Worm (Caenorhabditis elegans): ENCODE data around the gene trx-5.
A peak's percentile ranks its signal among the peaks of the same experiment; 100 is the strongest.
"Not testable (repeated sequence)": the region's sequence is repeated elsewhere in the genome, so short reads cannot be mapped to it uniquely, and the experiment has no call there.

Gene trx-5

DNA sequence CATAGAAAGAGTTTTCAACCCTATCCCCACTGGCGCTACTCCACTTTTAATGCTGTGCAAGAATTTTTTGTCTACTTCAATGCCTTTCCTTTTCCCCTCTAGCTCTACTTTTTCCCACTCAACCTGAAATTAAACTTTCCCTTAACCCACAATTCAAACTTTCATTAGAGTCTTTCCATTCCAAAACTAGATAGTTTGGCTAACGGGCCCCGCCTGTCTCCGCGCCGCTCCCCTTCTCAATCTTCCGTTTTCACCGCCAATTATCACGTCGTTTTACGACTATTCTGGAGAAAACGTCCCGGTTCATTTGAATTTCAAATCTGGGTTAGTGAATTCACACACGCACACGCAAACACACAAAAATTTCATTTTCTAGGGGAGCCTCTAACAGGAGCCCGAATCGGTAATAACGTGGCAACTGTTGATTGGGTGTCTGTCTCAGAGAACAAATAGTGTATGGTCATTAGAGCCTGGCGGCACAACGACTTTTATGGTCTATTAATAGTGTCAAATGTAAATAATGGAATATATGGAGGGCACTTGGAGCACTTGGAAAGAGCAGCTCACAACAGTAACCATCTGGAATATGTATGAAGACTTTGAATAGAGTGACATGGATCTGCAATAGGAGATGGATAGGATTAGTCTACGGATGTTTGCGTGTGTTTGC lies 35.7 kb upstream of the trx-5 start:
- no peak for TF ChIP-seq Y79H2A.3 (GFP tag; conservative IDR thresholded peaks at IDR 0.05)
- no peak for TF ChIP-seq unc-62 (GFP tag; optimal IDR thresholded peaks at IDR 0.05)
- no peak for TF ChIP-seq pha-4 (tag; optimal IDR thresholded peaks at IDR 0.05)
- TF ChIP-seq ceh-58 (GFP tag; IDR thresholded peaks at IDR 0.05): no peak
- TF ChIP-seq somi-1 (GFP tag; optimal IDR thresholded peaks at IDR 0.05): no peak
- no peak for TF ChIP-seq rcor-1 (GFP tag; IDR thresholded peaks at IDR 0.05)
- TF ChIP-seq nfya-2 (GFP tag; IDR thresholded peaks at IDR 0.05): no peak
- TF ChIP-seq snpc-1.1 (tag; optimal IDR thresholded peaks at IDR 0.05; ENCODE audit: insufficient read depth): no peak
- TF ChIP-seq egl-44 (GFP tag; IDR thresholded peaks at IDR 0.05): no peak
- TF ChIP-seq die-1 (tag; optimal IDR thresholded peaks at IDR 0.05): no peak
- TF ChIP-seq lin-26 (GFP tag; IDR thresholded peaks at IDR 0.05): no peak
- no peak for TF ChIP-seq Y56A3A.18 (GFP tag; IDR thresholded peaks at IDR 0.05)
- no peak for TF ChIP-seq lsy-27 (tag; optimal IDR thresholded peaks at IDR 0.05; ENCODE audit: borderline replicate concordance, insufficient read depth)
- TF ChIP-seq tbp1 (GFP tag; optimal IDR thresholded peaks at IDR 0.05): no peak
- TF ChIP-seq mel-28 (tag; optimal IDR thresholded peaks at IDR 0.05; ENCODE audit: borderline replicate concordance): no peak

- TF ChIP-seq F23B12.7 (tag; optimal IDR thresholded peaks at IDR 0.05; ENCODE audit: insufficient read depth) (no peak), let-526 (GFP tag; IDR thresholded peaks at IDR 0.05) (no peak), lag-1 (GFP tag; IDR thresholded peaks at IDR 0.05) (no peak), atf-7 (tag; optimal IDR thresholded peaks at IDR 0.05) (no peak), nhr-90 (tag; optimal IDR thresholded peaks at IDR 0.05) (no peak), rec-8 (tag; optimal IDR thresholded peaks at IDR 0.05) (no peak), bed-2 (GFP tag; IDR thresholded peaks at IDR 0.05) (no peak), him-1 (tag; optimal IDR thresholded peaks at IDR 0.05) (no peak)
Measured at ce11 chrV:1566776-1567175, 32.6 kb upstream of the trx-5 start, which contains the start of gene cdc-25.2. Gene cdc-25.2, plus strand, starts transcription at chrV:1567076.

DNA sequence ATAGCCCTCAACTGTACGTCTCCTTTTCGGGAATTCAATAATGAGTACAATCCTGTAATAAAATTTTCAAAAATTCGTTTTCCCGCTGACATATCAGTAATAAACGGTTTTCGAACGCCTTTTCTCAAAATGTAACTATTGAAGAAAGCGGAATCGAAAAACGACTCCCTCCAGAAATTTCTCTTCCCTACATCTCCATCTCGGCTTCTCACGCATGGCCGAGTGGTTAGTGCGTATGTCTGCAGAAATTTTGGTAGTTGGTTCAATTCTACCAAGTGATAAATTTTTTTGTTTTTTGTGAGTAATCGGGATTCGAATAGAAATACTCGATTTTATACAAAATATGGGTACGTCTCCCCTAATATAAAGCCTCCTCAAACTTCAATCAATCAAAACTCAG lies 27.0 kb upstream of the trx-5 start:
- TF ChIP-seq cebp-2 (GFP tag; IDR thresholded peaks at IDR 0.05) (peak; percentile 80; the same call in 1 of the 2 replicates), tbp1 (GFP tag; optimal IDR thresholded peaks at IDR 0.05) (peak; percentile 83), rpc-1 (tag; optimal IDR thresholded peaks at IDR 0.05) (peak; percentile 49), aptf-3 (GFP tag; IDR thresholded peaks at IDR 0.05) (0 out of 2 replicates have a peak, but pooled peaks have one; percentile 14), B0261.1 (tag; optimal IDR thresholded peaks at IDR 0.05) (peak; percentile 57), attf-6 (GFP tag; IDR thresholded peaks at IDR 0.05) (peak; percentile 41; the same call in 1 of the 2 replicates), egl-44 (GFP tag; IDR thresholded peaks at IDR 0.05) (peak; percentile 85), pbrm-1 (GFP tag; IDR thresholded peaks at IDR 0.05) (peak; percentile 36; the same call in 1 of the 2 replicates), rcor-1 (GFP tag; IDR thresholded peaks at IDR 0.05) (peak; percentile 67; the same call in 1 of the 2 replicates), ceh-40 (GFP tag; IDR thresholded peaks at IDR 0.05) (0 out of 2 replicates have a peak, but pooled peaks have one; percentile 50), C17E4.6 (GFP tag; IDR thresholded peaks at IDR 0.05) (0 out of 2 replicates have a peak, but pooled peaks have one; percentile 37), hmg-20 (GFP tag; IDR thresholded peaks at IDR 0.05) (peak; percentile 59; the same call in 1 of the 2 replicates), nhr-120 (GFP tag; IDR thresholded peaks at IDR 0.05) (0 out of 2 replicates have a peak, but pooled peaks have one; percentile 85)
- TF ChIP-seq rpc-1 (optimal IDR thresholded peaks at IDR 0.05): not testable (repeated sequence)
